Fruit fly (Drosophila melanogaster): Measurements from ENCODE around the gene Nf-YC.
A peak's percentile ranks its signal among the peaks of the same experiment; 100 is the strongest.

The Nf-YC gene

dm6 chrX:6867175-6868023 lies 46.7 kb upstream of the Nf-YC start, which contains the start of gene CG14434 (continued):
- TF ChIP-seq Mio (GFP tag; optimal IDR thresholded peaks at IDR 0.05) (no peak), OdsH (GFP tag; optimal IDR thresholded peaks at IDR 0.05) (peak; percentile 57), Hr78 (GFP tag; optimal IDR thresholded peaks at IDR 0.05) (no peak)

dm6 chrX:6866764-6867163 lies 46.0 kb upstream of the Nf-YC start:
- TF ChIP-seq woc (GFP tag; optimal IDR thresholded peaks at IDR 0.05), result peak; percentile 31
- TF ChIP-seq br (GFP tag; optimal IDR thresholded peaks at IDR 0.05), result no peak
- peak; percentile 31 for TF ChIP-seq Vsx2 (GFP tag; optimal IDR thresholded peaks at IDR 0.05; ENCODE audit: partially characterized antibody)

dm6 chrX:6866040-6866439 lies 45.3 kb upstream of the Nf-YC start:
- TF ChIP-seq dmrt93B (GFP tag; optimal IDR thresholded peaks at IDR 0.05) (no peak), psq (GFP tag; optimal IDR thresholded peaks at IDR 0.05) (peak; percentile 66), CrebA (GFP tag; optimal IDR thresholded peaks at IDR 0.05; ENCODE audit: borderline replicate concordance) (no peak), Abd-B (GFP tag; optimal IDR thresholded peaks at IDR 0.05) (no peak), Vsx2 (GFP tag; optimal IDR thresholded peaks at IDR 0.05; ENCODE audit: partially characterized antibody) (peak; percentile 69), usp (GFP tag; optimal IDR thresholded peaks at IDR 0.05) (no peak), foxo (GFP tag; optimal IDR thresholded peaks at IDR 0.05) (no peak), woc (GFP tag; optimal IDR thresholded peaks at IDR 0.05) (no peak), Rel (GFP tag; optimal IDR thresholded peaks at IDR 0.05) (no peak), Rel (tag; optimal IDR thresholded peaks at IDR 0.05) (peak; percentile 55)

dm6 chrX:6865039-6865438 lies 44.3 kb upstream of the Nf-YC start:
- TF ChIP-seq lola (GFP tag; optimal IDR thresholded peaks at IDR 0.05), result no peak
- peak; percentile 29 for TF ChIP-seq psq (GFP tag; optimal IDR thresholded peaks at IDR 0.05)

dm6 chrX:6863289-6863938 lies 42.7 kb upstream of the Nf-YC start, which contains the start of gene CG43736:
CG43736 (plus strand) TSS chrX:6863888.
- TF ChIP-seq N (GFP tag; optimal IDR thresholded peaks at IDR 0.05), result no peak
- no peak for TF ChIP-seq CrebA (GFP tag; optimal IDR thresholded peaks at IDR 0.05; ENCODE audit: borderline replicate concordance)
- peak; percentile 77 for TF ChIP-seq woc (GFP tag; optimal IDR thresholded peaks at IDR 0.05)
- peak; percentile 81 for TF ChIP-seq Hnf4 (GFP tag; optimal IDR thresholded peaks at IDR 0.05)
- TF ChIP-seq pan (optimal IDR thresholded peaks at IDR 0.05), result no peak
- TF ChIP-seq lola (GFP tag; optimal IDR thresholded peaks at IDR 0.05), result no peak
- peak; percentile 23 for TF ChIP-seq brk (GFP tag; optimal IDR thresholded peaks at IDR 0.05)
- peak; percentile 25 for TF ChIP-seq tai (GFP tag; optimal IDR thresholded peaks at IDR 0.05)
- peak; percentile 89 for TF ChIP-seq rgr (GFP tag; optimal IDR thresholded peaks at IDR 0.05)
- peak; percentile 70 for TF ChIP-seq CG32264 (GFP tag; optimal IDR thresholded peaks at IDR 0.05)
- TF ChIP-seq Vsx2 (GFP tag; optimal IDR thresholded peaks at IDR 0.05; ENCODE audit: partially characterized antibody), result no peak
- no peak for TF ChIP-seq Myc (optimal IDR thresholded peaks at IDR 0.05)
- TF ChIP-seq Sp1 (GFP tag; optimal IDR thresholded peaks at IDR 0.05), result peak; percentile 97
- peak; percentile 81 for TF ChIP-seq sage (GFP tag; optimal IDR thresholded peaks at IDR 0.05)
- peak; percentile 88 for TF ChIP-seq br (GFP tag; optimal IDR thresholded peaks at IDR 0.05)
- TF ChIP-seq jim (GFP tag; optimal IDR thresholded peaks at IDR 0.05), result no peak
- TF ChIP-seq h (GFP tag; optimal IDR thresholded peaks at IDR 0.05), result peak; percentile 93
- no peak for TF ChIP-seq dsf (GFP tag; optimal IDR thresholded peaks at IDR 0.05; ENCODE audit: borderline replicate concordance)
- TF ChIP-seq sv (GFP tag; optimal IDR thresholded peaks at IDR 0.05), result peak; percentile 82
- TF ChIP-seq Hr83 (GFP tag; optimal IDR thresholded peaks at IDR 0.05; ENCODE audit: poor library complexity, severe bottlenecking), result no peak
- TF ChIP-seq Abd-B (GFP tag; optimal IDR thresholded peaks at IDR 0.05), result no peak
- TF ChIP-seq dl (GFP tag; optimal IDR thresholded peaks at IDR 0.05; ENCODE audit: insufficient read depth in 1 of 2, partially characterized antibody in 2 of 2), result no peak
- TF ChIP-seq CG9705 (GFP tag; optimal IDR thresholded peaks at IDR 0.05), result peak; percentile 90
- no peak for TF ChIP-seq Hr78 (GFP tag; optimal IDR thresholded peaks at IDR 0.05)
- no peak for TF ChIP-seq Dif (GFP tag; optimal IDR thresholded peaks at IDR 0.05; ENCODE audit: partially characterized antibody)
- TF ChIP-seq foxo (GFP tag; optimal IDR thresholded peaks at IDR 0.05), result peak in 1 of 2 experiments; percentile 94
- no peak for TF ChIP-seq usp (GFP tag; optimal IDR thresholded peaks at IDR 0.05)
- TF ChIP-seq OdsH (GFP tag; optimal IDR thresholded peaks at IDR 0.05), result peak; percentile 87
- TF ChIP-seq psq (GFP tag; optimal IDR thresholded peaks at IDR 0.05), result no peak
- peak; percentile 95 for TF ChIP-seq fru (GFP tag; optimal IDR thresholded peaks at IDR 0.05)
- TF ChIP-seq dmrt93B (GFP tag; optimal IDR thresholded peaks at IDR 0.05), result peak; percentile 92
- no peak for TF ChIP-seq Rel (GFP tag; optimal IDR thresholded peaks at IDR 0.05)
- peak; percentile 87 for TF ChIP-seq Rel (tag; optimal IDR thresholded peaks at IDR 0.05)
- TF ChIP-seq Jra (GFP tag; optimal IDR thresholded peaks at IDR 0.05), result peak; percentile 14
- no peak for TF ChIP-seq Dfd (GFP tag; optimal IDR thresholded peaks at IDR 0.05)
- TF ChIP-seq Mio (GFP tag; optimal IDR thresholded peaks at IDR 0.05), result no peak
- peak; percentile 91 for TF ChIP-seq ey (GFP tag; optimal IDR thresholded peaks at IDR 0.05)

All from whole organism, wandering third instar larva.